Worm (Caenorhabditis elegans) whole organism, young adult: ENCODE measurements around the gene C25H3.11.

Experiments used
- F39B2.1 ChIP-seq: fragments of 200-800 bp; sonication (Bioruptor generic); IDR thresholded peaks from 2 replicates; pipeline ENCODE4 v1.3.6; 2022; ENCODE audit warnings: missing genetic modification reagents, missing genetic modification characterization, missing compliant biosample characterization
- ama-1 ChIP-seq, 3 experiments: fragments of 150-350 bp in 1 of 3; sonication (generic microtip) in 2 of 3; optimal IDR thresholded peaks; 2 replicates each; lab custom pipeline; 2014 to 2018; ENCODE audit warnings: missing biosample characterization in 2 of 3, missing genetic modification characterization in 2 of 3, missing genetic modification reagents in 2 of 3
- atf-7 ChIP-seq: sonication (generic microtip); optimal IDR thresholded peaks from 2 replicates; lab custom pipeline; 2017; ENCODE audit warnings: mild to moderate bottlenecking, missing genetic modification characterization, missing compliant biosample characterization
- ceh-58 ChIP-seq: fragments of 200-800 bp; sonication (Bioruptor generic); IDR thresholded peaks from 2 replicates; pipeline ENCODE4 v1.3.6; 2022; ENCODE audit warnings: missing genetic modification characterization, missing compliant biosample characterization
- repo-1 ChIP-seq: sonication (generic microtip); optimal IDR thresholded peaks from 2 replicates; lab custom pipeline; 2017; ENCODE audit warnings: mild to moderate bottlenecking, missing genetic modification characterization, missing compliant biosample characterization
- snpc-4 ChIP-seq, 5 experiments: fragments of 150-350 bp in 1 of 5; sonication (generic microtip) in 4 of 5; optimal IDR thresholded peaks; 2 replicates each; lab custom pipeline; 2014 to 2018; ENCODE audit warnings: missing genetic modification characterization in 5 of 5, missing biosample characterization in 3 of 5, antibody characterized with exemption in 2 of 5, mild to moderate bottlenecking in 2 of 5, missing compliant biosample characterization in 2 of 5, missing genotype in 2 of 5, moderate library complexity in 2 of 5, missing genetic modification reagents in 1 of 5
- unc-62 ChIP-seq: fragments of 150-350 bp; optimal IDR thresholded peaks from 2 replicates; lab custom pipeline; 2014; ENCODE audit warnings: missing biosample characterization, missing genetic modification reagents, missing genetic modification characterization

ce11 chrII:5708154-5708553 lies 19.3 kb upstream of the C25H3.11 start:
- TF ChIP-seq F39B2.1 (GFP tag; lab: Robert Waterston, UW) (no peak), snpc-4 (GFP tag; optimal IDR thresholded peaks at IDR 0.05; lab: Kevin White, UChicago) (no peak), snpc-4 (tag; optimal IDR thresholded peaks at IDR 0.05; lab: Kevin White, UChicago) (no peak), ama-1 (optimal IDR thresholded peaks at IDR 0.05; lab: Kevin White, UChicago) (no peak), ama-1 (GFP tag; optimal IDR thresholded peaks at IDR 0.05; lab: Kevin White, UChicago) (no peak), atf-7 (tag; lab: Kevin White, UChicago) (no peak), ceh-58 (GFP tag; lab: Robert Waterston, UW) (no peak), repo-1 (tag; lab: Kevin White, UChicago) (no peak), unc-62 (no peak)
